Worm (Caenorhabditis elegans): ENCODE results near the gene pis-1.

Gene pis-1

ce11 chrIV:9803544-9803943 lies 7.2 kb upstream of the pis-1 start:
- TF ChIP-seq ceh-6 (GFP tag; optimal IDR thresholded peaks at IDR 0.05) (no peak), F13H6.1 (tag; optimal IDR thresholded peaks at IDR 0.05) (no peak), unc-42 (tag; optimal IDR thresholded peaks at IDR 0.05) (peak; percentile 6)

- no peak for TF ChIP-seq nhr-11 (tag; optimal IDR thresholded peaks at IDR 0.05)
- TF ChIP-seq ceh-45 (GFP tag; IDR thresholded peaks at IDR 0.05): no peak
- TF ChIP-seq ttx-3 (tag; optimal IDR thresholded peaks at IDR 0.05): no peak
- TF ChIP-seq fax-1 (tag; optimal IDR thresholded peaks at IDR 0.05): no peak
Measured at ce11 chrIV:9802711-9803110, 6.3 kb upstream of the pis-1 start, which contains the start of gene fat-3. fat-3 (plus strand) TSS chrIV:9803023.

- TF ChIP-seq zip-5 (tag; optimal IDR thresholded peaks at IDR 0.05) (no peak), ztf-16 (tag; optimal IDR thresholded peaks at IDR 0.05) (no peak), pax-1 (tag; optimal IDR thresholded peaks at IDR 0.05) (no peak), elt-2 (tag; optimal IDR thresholded peaks at IDR 0.05) (peak; percentile 94)
Measured at ce11 chrIV:9801418-9801817, 5.0 kb upstream of the pis-1 start.

ce11 chrIV:9799664-9800063 lies 3.3 kb upstream of the pis-1 start:
- no peak for TF ChIP-seq hlh-6 (tag; optimal IDR thresholded peaks at IDR 0.05)
- TF ChIP-seq pag-3 (tag; optimal IDR thresholded peaks at IDR 0.05; ENCODE audit: borderline replicate concordance): no peak
- TF ChIP-seq C08G9.2 (tag; optimal IDR thresholded peaks at IDR 0.05): no peak
- no peak for TF ChIP-seq sox-4 (tag; optimal IDR thresholded peaks at IDR 0.05)
- TF ChIP-seq ceh-6 (GFP tag; optimal IDR thresholded peaks at IDR 0.05): no peak
- TF ChIP-seq npax-4 (tag; optimal IDR thresholded peaks at IDR 0.05): no peak

- no peak for TF ChIP-seq dmd-4 (tag; optimal IDR thresholded peaks at IDR 0.05; ENCODE audit: borderline replicate concordance)
- TF ChIP-seq lim-6 (tag; optimal IDR thresholded peaks at IDR 0.05): no peak
- TF ChIP-seq fkh-6 (tag; optimal IDR thresholded peaks at IDR 0.05): no peak
- no peak for TF ChIP-seq syd-9 (tag; optimal IDR thresholded peaks at IDR 0.05)
- no peak for TF ChIP-seq pqm-1 (tag; optimal IDR thresholded peaks at IDR 0.05)
- TF ChIP-seq pat-9 (tag; optimal IDR thresholded peaks at IDR 0.05): no peak
- no peak for TF ChIP-seq ttx-3 (tag; optimal IDR thresholded peaks at IDR 0.05)
- TF ChIP-seq madf-2 (tag; optimal IDR thresholded peaks at IDR 0.05): no peak
- TF ChIP-seq ceh-19 (GFP tag; optimal IDR thresholded peaks at IDR 0.05): no peak
- no peak for TF ChIP-seq ceh-18 (tag; optimal IDR thresholded peaks at IDR 0.05)
- no peak for TF ChIP-seq hlh-30 (tag; optimal IDR thresholded peaks at IDR 0.05; ENCODE audit: insufficient read depth)
- no peak for TF ChIP-seq pha-2 (tag; optimal IDR thresholded peaks at IDR 0.05)
- TF ChIP-seq hlh-15 (tag; optimal IDR thresholded peaks at IDR 0.05): no peak
Measured at ce11 chrIV:9799129-9799528, 2.7 kb upstream of the pis-1 start, which contains the start of gene fat-4. fat-4 (plus strand) TSS chrIV:9799429.

ce11 chrIV:9798307-9798706 lies 1.9 kb upstream of the pis-1 start:
- TF ChIP-seq ceh-22 (tag; optimal IDR thresholded peaks at IDR 0.05) (no peak), fkh-6 (tag; optimal IDR thresholded peaks at IDR 0.05) (no peak), unc-42 (tag; optimal IDR thresholded peaks at IDR 0.05) (peak; percentile 96)

- TF ChIP-seq ceh-48 (tag; optimal IDR thresholded peaks at IDR 0.05) (peak; percentile 1), ceh-2 (tag; optimal IDR thresholded peaks at IDR 0.05) (peak; percentile 3), C08G9.2 (tag; optimal IDR thresholded peaks at IDR 0.05) (peak; percentile 10), unc-42 (tag; optimal IDR thresholded peaks at IDR 0.05) (no peak), ceh-31 (tag; optimal IDR thresholded peaks at IDR 0.05) (peak; percentile 38), ceh-19 (GFP tag; optimal IDR thresholded peaks at IDR 0.05) (no peak), tbx-2 (tag; optimal IDR thresholded peaks at IDR 0.05) (peak; percentile 52), elt-2 (tag; optimal IDR thresholded peaks at IDR 0.05) (peak; percentile 58), zip-5 (tag; optimal IDR thresholded peaks at IDR 0.05) (peak; percentile 41)
Measured at ce11 chrIV:9797304-9798003, 1.1 kb upstream of the pis-1 start, which contains the start of gene T13F2.2. T13F2.2 (minus strand) TSS chrIV:9797354.
